Worm (Caenorhabditis elegans) whole organism, L3 larva: ENCODE data around the gene F41H10.1.

Source experiments
- ZK546.5 ChIP-seq: sonication (generic microtip); optimal IDR thresholded peaks from 2 replicates; lab custom pipeline; 2017; ENCODE audit warnings: missing biosample characterization, missing genetic modification characterization
- aly-2 ChIP-seq: fragments of 150-350 bp; optimal IDR thresholded peaks from 2 replicates; lab custom pipeline; 2014; ENCODE audit warnings: missing biosample characterization, missing genetic modification characterization
- elt-1 ChIP-seq: fragments of 150-350 bp; optimal IDR thresholded peaks from 2 replicates; lab custom pipeline; 2014; ENCODE audit warnings: missing biosample characterization, missing genetic modification characterization
- fkh-10 ChIP-seq: sonication (generic microtip); optimal IDR thresholded peaks from 2 replicates; lab custom pipeline; 2017; ENCODE audit warnings: missing biosample characterization, missing genetic modification reagents, missing genetic modification characterization
- jun-1 ChIP-seq: fragments of 150-350 bp; optimal IDR thresholded peaks from 2 replicates; lab custom pipeline; 2014; ENCODE audit warnings: missing biosample characterization, missing genetic modification reagents, missing genetic modification characterization
- nhr-11 ChIP-seq: fragments of 150-350 bp; optimal IDR thresholded peaks from 2 replicates; lab custom pipeline; 2014; ENCODE audit warnings: missing biosample characterization, missing genetic modification characterization
- nhr-237 ChIP-seq: fragments of 150-350 bp; optimal IDR thresholded peaks from 2 replicates; lab custom pipeline; 2014; ENCODE audit warnings: missing biosample characterization, missing genetic modification characterization
- nhr-25 ChIP-seq: sonication (generic microtip); optimal IDR thresholded peaks from 2 replicates; lab custom pipeline; 2017; ENCODE audit warnings: missing biosample characterization, missing genetic modification characterization
- nhr-77 ChIP-seq: fragments of 150-350 bp; optimal IDR thresholded peaks from 2 replicates; lab custom pipeline; 2014; ENCODE audit warnings: missing biosample characterization, missing genetic modification characterization
- pha-4 ChIP-seq: fragments of 150-350 bp; optimal IDR thresholded peaks from 2 replicates; lab custom pipeline; 2014; ENCODE audit warnings: missing biosample characterization, missing genetic modification reagents, missing genetic modification characterization
- pqm-1 ChIP-seq: fragments of 150-350 bp; optimal IDR thresholded peaks from 2 replicates; lab custom pipeline; 2017; ENCODE audit warnings: missing biosample characterization, missing genetic modification characterization, inconsistent platforms
- ztf-11 ChIP-seq: fragments of 150-350 bp; optimal IDR thresholded peaks from 2 replicates; lab custom pipeline; 2014; ENCODE audit warnings: missing biosample characterization, missing genetic modification characterization

DNA sequence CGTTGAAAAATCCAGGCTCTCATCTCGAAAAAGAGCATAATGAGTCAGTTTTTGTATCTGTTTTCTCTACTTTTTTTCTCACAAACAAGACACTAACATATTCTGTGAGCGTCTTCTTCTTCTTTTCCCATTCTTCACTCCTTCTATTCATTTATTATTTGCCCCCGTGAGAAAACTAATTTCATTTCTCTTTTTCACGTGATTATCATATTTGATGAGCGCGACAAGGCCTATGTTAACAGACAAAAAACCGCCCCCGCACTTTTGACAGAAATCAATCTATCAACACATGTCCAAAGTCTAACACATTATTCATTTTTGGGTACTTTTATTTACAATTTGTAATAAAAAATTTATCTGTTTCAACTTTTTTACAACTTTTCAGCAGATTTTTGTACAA lies 45.1 kb upstream of the F41H10.1 start:
- no peak for TF ChIP-seq nhr-237 (tag; lab: Kevin White, UChicago)
- no peak for TF ChIP-seq ztf-11 (tag; lab: Kevin White, UChicago)
- no peak for TF ChIP-seq pqm-1 (tag; lab: Kevin White, UChicago)
- no peak for TF ChIP-seq nhr-11 (tag; lab: Kevin White, UChicago)
- no peak for TF ChIP-seq pha-4 (tag; lab: Kevin White, UChicago)
- TF ChIP-seq nhr-25 (tag; lab: Kevin White, UChicago): no peak
- TF ChIP-seq ZK546.5: no peak
- no peak for TF ChIP-seq aly-2 (tag; lab: Kevin White, UChicago)
- no peak for TF ChIP-seq nhr-77 (tag; lab: Kevin White, UChicago)
- no peak for TF ChIP-seq elt-1
- no peak for TF ChIP-seq jun-1 (tag; lab: Kevin White, UChicago)
- no peak for TF ChIP-seq fkh-10 (GFP tag; lab: Kevin White, UChicago)
